Worm (Caenorhabditis elegans) whole organism, late embryonic: ENCODE data around the gene F08D12.2.

Source experiments
- K02D7.2 ChIP-seq: sonication (generic microtip); optimal IDR thresholded peaks from 2 replicates; lab custom pipeline; 2017; ENCODE audit warnings: mild to moderate bottlenecking, missing genetic modification characterization, missing compliant biosample characterization
- fkh-10 ChIP-seq: fragments of 150-350 bp; optimal IDR thresholded peaks from 2 replicates; lab custom pipeline; 2014; ENCODE audit warnings: missing biosample characterization, missing genetic modification reagents, missing genetic modification characterization
- hlh-8 ChIP-seq: sonication (generic microtip); optimal IDR thresholded peaks from 2 replicates; lab custom pipeline; 2016; ENCODE audit warnings: missing genotype, missing genetic modification characterization, missing compliant biosample characterization
- pha-4 ChIP-seq: fragments of 150-350 bp; optimal IDR thresholded peaks from 2 replicates; lab custom pipeline; 2018; ENCODE audit warnings: missing biosample characterization, missing genetic modification reagents, missing genetic modification characterization
- rnt-1 ChIP-seq: sonication (generic microtip); optimal IDR thresholded peaks from 2 replicates; lab custom pipeline; 2016; ENCODE audit warnings: missing genetic modification characterization, missing compliant biosample characterization
- sdc-2 ChIP-seq: sonication (generic microtip); optimal IDR thresholded peaks from 2 replicates; lab custom pipeline; 2016; ENCODE audit warnings: missing genotype, missing genetic modification characterization, missing compliant biosample characterization
- tbx-2 ChIP-seq: sonication (generic microtip); optimal IDR thresholded peaks from 2 replicates; lab custom pipeline; 2016; ENCODE audit warnings: missing genetic modification characterization, missing compliant biosample characterization
- zip-5 ChIP-seq: sonication (generic microtip); optimal IDR thresholded peaks from 2 replicates; lab custom pipeline; 2016; ENCODE audit warnings: missing genetic modification characterization, missing compliant biosample characterization

DNA sequence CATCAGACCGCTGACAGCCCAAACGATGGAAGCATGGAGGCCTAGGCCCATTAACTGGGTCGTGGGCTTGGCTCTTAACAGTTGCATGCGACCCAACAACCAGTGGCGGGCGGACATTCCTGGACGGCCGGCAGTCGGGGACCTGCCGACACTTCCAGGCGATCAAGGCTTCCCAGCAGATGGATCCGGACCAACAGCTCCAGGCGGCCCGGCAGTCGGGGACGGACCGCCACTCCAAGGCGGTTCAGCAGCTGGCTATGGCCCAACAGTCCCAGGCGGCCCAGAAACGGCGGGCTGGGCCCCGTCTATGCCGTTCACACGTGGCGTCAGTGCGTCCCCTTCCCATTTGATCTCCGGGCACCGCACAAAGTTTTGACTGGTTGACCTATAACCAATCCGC is 40.0 kb upstream of the F08D12.2 start:
- TF ChIP-seq sdc-2 (tag; lab: Kevin White, UChicago), result no peak
- TF ChIP-seq K02D7.2 (tag; lab: Kevin White, UChicago), result no peak
- no peak for TF ChIP-seq fkh-10
- no peak for TF ChIP-seq hlh-8 (tag; lab: Kevin White, UChicago)
- no peak for TF ChIP-seq zip-5 (tag; lab: Kevin White, UChicago)
- TF ChIP-seq rnt-1 (tag; lab: Kevin White, UChicago), result no peak
- TF ChIP-seq pha-4 (tag; lab: Kevin White, UChicago), result no peak
- TF ChIP-seq tbx-2 (tag; lab: Kevin White, UChicago), result no peak
